Fruit fly (Drosophila melanogaster): Measurements from ENCODE around the gene CG2712.

dm6 chrX:2707377-2708090 lies 24.7 kb upstream of the CG2712 start, which contains the start of gene CG2680:
- no peak for TF ChIP-seq psq (optimal IDR thresholded peaks at IDR 0.05)
- TF ChIP-seq ttk (optimal IDR thresholded peaks at IDR 0.05): no peak
- no peak for TF ChIP-seq h (optimal IDR thresholded peaks at IDR 0.05)
- no peak for TF ChIP-seq Sin3A (optimal IDR thresholded peaks at IDR 0.05)
- TF ChIP-seq insv (optimal IDR thresholded peaks at IDR 0.05): no peak
